Fruit fly (Drosophila melanogaster): ENCODE data around the gene CG7582.

CG7582 gene

dm6 chr3R:29722238-29722637 is 40.2 kb upstream of the CG7582 start, which contains the start of gene CG34296:
Gene CG34296 (plus strand): TSS chr3R:29722538.
- no peak for TF ChIP-seq GATAd (GFP tag; optimal IDR thresholded peaks at IDR 0.05)
- no peak for TF ChIP-seq Myc (optimal IDR thresholded peaks at IDR 0.05)
- TF ChIP-seq N (GFP tag; optimal IDR thresholded peaks at IDR 0.05) = no peak
- TF ChIP-seq fru (GFP tag; optimal IDR thresholded peaks at IDR 0.05) = no peak

dm6 chr3R:29718363-29718762 is 36.3 kb upstream of the CG7582 start, which contains the start of gene CG15506:
Gene CG15506 (plus strand): TSS chr3R:29718663.
- TF ChIP-seq sv (GFP tag; optimal IDR thresholded peaks at IDR 0.05) (no peak), CG32264 (GFP tag; optimal IDR thresholded peaks at IDR 0.05) (no peak), lola (GFP tag; optimal IDR thresholded peaks at IDR 0.05) (no peak)

dm6 chr3R:29717519-29717918 is 35.4 kb upstream of the CG7582 start:
- TF ChIP-seq CG9705 (GFP tag; optimal IDR thresholded peaks at IDR 0.05) = no peak
- TF ChIP-seq HLH106 (tag; optimal IDR thresholded peaks at IDR 0.05) = no peak
- no peak for TF ChIP-seq dmrt93B (GFP tag; optimal IDR thresholded peaks at IDR 0.05)
- no peak for TF ChIP-seq Dfd (GFP tag; optimal IDR thresholded peaks at IDR 0.05)
- no peak for TF ChIP-seq ey (GFP tag; optimal IDR thresholded peaks at IDR 0.05)
- no peak for TF ChIP-seq CG32264 (GFP tag; optimal IDR thresholded peaks at IDR 0.05)
- no peak for TF ChIP-seq pan (optimal IDR thresholded peaks at IDR 0.05)
- no peak for TF ChIP-seq Abd-B (GFP tag; optimal IDR thresholded peaks at IDR 0.05)
- TF ChIP-seq h (GFP tag; optimal IDR thresholded peaks at IDR 0.05) = no peak
- no peak for TF ChIP-seq Hnf4 (GFP tag; optimal IDR thresholded peaks at IDR 0.05)
- no peak for TF ChIP-seq psq (GFP tag; optimal IDR thresholded peaks at IDR 0.05)
- TF ChIP-seq OdsH (GFP tag; optimal IDR thresholded peaks at IDR 0.05) = no peak
- TF ChIP-seq Hr78 (GFP tag; optimal IDR thresholded peaks at IDR 0.05) = no peak
- TF ChIP-seq Mio (GFP tag; optimal IDR thresholded peaks at IDR 0.05) = no peak
- no peak for TF ChIP-seq tai (GFP tag; optimal IDR thresholded peaks at IDR 0.05)
- TF ChIP-seq jim (GFP tag; optimal IDR thresholded peaks at IDR 0.05) = no peak
- TF ChIP-seq Myc (optimal IDR thresholded peaks at IDR 0.05) = no peak

dm6 chr3R:29716782-29717317 is 34.8 kb upstream of the CG7582 start, which contains the start of gene Obp99b:
Gene Obp99b (minus strand): TSS chr3R:29716896.
- TF ChIP-seq Myc (optimal IDR thresholded peaks at IDR 0.05) (no peak), h (GFP tag; optimal IDR thresholded peaks at IDR 0.05) (peak; percentile 28), Hnf4 (GFP tag; optimal IDR thresholded peaks at IDR 0.05) (peak; percentile 24), Rel (GFP tag; optimal IDR thresholded peaks at IDR 0.05) (no peak), Rel (tag; optimal IDR thresholded peaks at IDR 0.05) (no peak), Jra (GFP tag; optimal IDR thresholded peaks at IDR 0.05) (no peak), Mio (GFP tag; optimal IDR thresholded peaks at IDR 0.05) (no peak), OdsH (GFP tag; optimal IDR thresholded peaks at IDR 0.05) (peak; percentile 35), GATAd (GFP tag; optimal IDR thresholded peaks at IDR 0.05) (peak; percentile 31), rgr (GFP tag; optimal IDR thresholded peaks at IDR 0.05) (peak; percentile 38), jim (GFP tag; optimal IDR thresholded peaks at IDR 0.05) (no peak), br (GFP tag; optimal IDR thresholded peaks at IDR 0.05) (peak; percentile 49), foxo (GFP tag; optimal IDR thresholded peaks at IDR 0.05) (peak in 1 of 2 experiments; percentile 49), Sp1 (GFP tag; optimal IDR thresholded peaks at IDR 0.05) (peak; percentile 36), CG9705 (GFP tag; optimal IDR thresholded peaks at IDR 0.05) (peak; percentile 37), woc (GFP tag; optimal IDR thresholded peaks at IDR 0.05) (no peak), sv (GFP tag; optimal IDR thresholded peaks at IDR 0.05) (no peak), HLH106 (tag; optimal IDR thresholded peaks at IDR 0.05) (peak; percentile 4), lola (GFP tag; optimal IDR thresholded peaks at IDR 0.05) (no peak), fru (GFP tag; optimal IDR thresholded peaks at IDR 0.05) (peak; percentile 16), Vsx2 (GFP tag; optimal IDR thresholded peaks at IDR 0.05; ENCODE audit: partially characterized antibody) (no peak)

- TF ChIP-seq Dfd (GFP tag; optimal IDR thresholded peaks at IDR 0.05) = no peak
- TF ChIP-seq sv (GFP tag; optimal IDR thresholded peaks at IDR 0.05) = no peak
- no peak for TF ChIP-seq fru (GFP tag; optimal IDR thresholded peaks at IDR 0.05)
- no peak for TF ChIP-seq Myc (optimal IDR thresholded peaks at IDR 0.05)
- peak; percentile 52 for TF ChIP-seq Hr83 (GFP tag; optimal IDR thresholded peaks at IDR 0.05; ENCODE audit: poor library complexity, severe bottlenecking)
- no peak for TF ChIP-seq CG32264 (GFP tag; optimal IDR thresholded peaks at IDR 0.05)
- TF ChIP-seq psq (GFP tag; optimal IDR thresholded peaks at IDR 0.05) = no peak
- peak; percentile 8 for TF ChIP-seq brk (GFP tag; optimal IDR thresholded peaks at IDR 0.05)
Measured at dm6 chr3R:29716043-29716781, 34.1 kb upstream of the CG7582 start.
